Worm (Caenorhabditis elegans): Measurements from ENCODE around the gene C14B1.12.

- TF ChIP-seq unc-62 (GFP tag; optimal IDR thresholded peaks at IDR 0.05) (no peak), pha-4 (tag; optimal IDR thresholded peaks at IDR 0.05) (no peak), lin-13 (tag; optimal IDR thresholded peaks at IDR 0.05) (no peak), zip-8 (tag; optimal IDR thresholded peaks at IDR 0.05) (no peak), lin-32 (GFP tag; optimal IDR thresholded peaks at IDR 0.05) (no peak), lsy-2 (tag; optimal IDR thresholded peaks at IDR 0.05) (no peak), nhr-237 (tag; optimal IDR thresholded peaks at IDR 0.05) (no peak), nhr-28 (tag; optimal IDR thresholded peaks at IDR 0.05) (no peak), M03D4.4 (tag; optimal IDR thresholded peaks at IDR 0.05) (no peak), mep-1 (tag; optimal IDR thresholded peaks at IDR 0.05) (no peak), snpc-4 (tag; optimal IDR thresholded peaks at IDR 0.05) (no peak)
Observed at ce11 chrIII:3681351-3681938, 43.3 kb downstream of the C14B1.12 start.
